Worm (Caenorhabditis elegans): ENCODE results near the gene cpar-1.
A peak's percentile ranks its signal among the peaks of the same experiment; 100 is the strongest.

The cpar-1 gene

DNA sequence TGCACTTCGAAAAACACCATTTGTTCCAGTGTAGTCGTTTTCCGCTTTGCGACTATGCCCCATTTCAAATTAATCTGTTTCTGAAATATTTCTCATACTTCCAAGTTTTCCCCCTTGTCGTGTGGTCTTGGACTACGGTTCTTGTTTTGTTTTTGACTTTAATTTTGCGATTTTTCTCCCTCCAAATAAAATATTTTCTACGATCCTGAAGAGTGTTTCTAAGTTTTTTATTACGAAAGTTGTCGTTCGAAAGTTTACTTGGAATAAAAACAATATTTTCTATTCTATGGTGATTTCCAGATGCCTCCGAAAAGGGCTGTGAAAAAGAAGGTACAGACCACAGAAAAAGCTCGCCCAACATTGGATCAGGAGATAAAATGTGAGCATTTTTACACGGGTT, 34.0 kb downstream of the cpar-1 start, which contains the start of gene tag-342:
Gene tag-342, plus strand, starts transcription at position 301 of the 400 bp plus-strand sequence.
- TF ChIP-seq ceh-16 (tag; optimal IDR thresholded peaks at IDR 0.05) (no peak), nhr-10 (tag; optimal IDR thresholded peaks at IDR 0.05) (no peak), ztf-11 (tag; optimal IDR thresholded peaks at IDR 0.05) (no peak), peb-1 (tag; optimal IDR thresholded peaks at IDR 0.05) (no peak)

DNA sequence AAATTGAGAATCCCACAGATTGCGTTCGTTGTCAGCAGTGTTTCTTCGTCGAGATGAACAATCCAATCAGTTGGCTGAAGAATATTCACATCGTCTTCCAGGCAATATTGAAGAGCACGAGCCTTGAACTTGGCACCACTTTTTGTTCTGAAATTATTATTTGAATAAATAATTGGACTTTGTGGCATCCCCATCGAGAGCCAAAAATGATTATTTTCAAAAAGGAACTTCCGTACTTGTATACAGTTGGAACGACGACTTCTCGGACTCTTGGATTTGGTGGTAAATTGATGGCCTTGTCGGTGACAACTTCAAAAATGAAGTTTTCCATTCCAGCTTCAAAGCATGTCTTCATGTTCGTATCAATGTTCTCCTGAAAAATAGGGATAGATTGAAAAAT, 38.1 kb downstream of the cpar-1 start:
- TF ChIP-seq crh-2 (tag; optimal IDR thresholded peaks at IDR 0.05) (no peak), lin-39 (tag; optimal IDR thresholded peaks at IDR 0.05) (no peak), mdl-1 (tag; optimal IDR thresholded peaks at IDR 0.05) (no peak), dmd-4 (tag; optimal IDR thresholded peaks at IDR 0.05) (no peak), elt-1 (tag; optimal IDR thresholded peaks at IDR 0.05) (no peak), nhr-237 (tag; optimal IDR thresholded peaks at IDR 0.05) (no peak), nhr-129 (tag; optimal IDR thresholded peaks at IDR 0.05) (no peak), unc-55 (GFP tag; optimal IDR thresholded peaks at IDR 0.05) (no peak), lsy-2 (tag; optimal IDR thresholded peaks at IDR 0.05) (no peak), aly-2 (tag; optimal IDR thresholded peaks at IDR 0.05) (no peak), ztf-11 (tag; optimal IDR thresholded peaks at IDR 0.05) (no peak), snpc-4 (tag; optimal IDR thresholded peaks at IDR 0.05) (no peak)

DNA sequence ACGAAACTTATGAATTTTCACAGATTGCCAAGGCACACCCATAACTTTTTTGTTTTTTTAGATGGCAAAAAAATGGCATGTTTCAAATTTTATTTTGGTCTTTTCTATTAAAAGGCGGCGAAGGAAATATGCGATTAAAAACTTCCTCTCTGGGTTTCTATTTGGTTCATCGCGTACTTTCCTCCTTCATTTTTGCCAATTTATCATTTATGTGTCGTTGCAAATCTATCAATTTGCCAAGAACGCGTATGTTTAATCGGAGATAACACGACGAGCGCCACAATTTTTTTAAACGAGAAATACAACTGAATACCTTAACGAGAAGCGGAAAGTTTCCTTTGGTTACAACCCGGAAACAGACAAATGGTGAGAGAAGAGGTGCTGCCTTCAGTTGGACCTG, 38.6 kb downstream of the cpar-1 start:
- TF ChIP-seq fos-1 (tag; optimal IDR thresholded peaks at IDR 0.05), result peak; percentile 63
- no peak for TF ChIP-seq lin-39 (tag; optimal IDR thresholded peaks at IDR 0.05)

DNA sequence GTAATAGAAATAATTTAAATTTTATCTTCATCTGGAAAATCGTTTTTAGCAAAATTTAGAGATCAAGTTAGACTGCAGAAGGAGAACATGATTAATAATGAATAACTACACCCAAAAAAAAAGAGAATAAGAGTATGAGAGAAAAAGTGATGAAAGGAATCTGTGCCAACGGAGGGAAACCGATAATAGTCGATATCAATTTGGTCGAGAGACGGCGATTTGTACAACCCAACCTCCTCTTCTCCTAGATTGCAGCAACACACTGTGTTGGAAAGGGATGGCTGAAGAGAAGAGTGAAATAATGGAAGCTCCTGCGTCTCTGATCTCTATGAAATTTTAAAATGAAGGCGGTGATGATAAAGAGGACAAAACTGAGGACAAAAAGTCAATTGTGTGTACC, 40.6 kb downstream of the cpar-1 start:
- no peak for TF ChIP-seq ZK546.5 (tag; optimal IDR thresholded peaks at IDR 0.05)
- TF ChIP-seq mdl-1 (tag; optimal IDR thresholded peaks at IDR 0.05), result no peak
- TF ChIP-seq skn-1 (tag; optimal IDR thresholded peaks at IDR 0.05), result no peak
- no peak for TF ChIP-seq lin-39 (tag; optimal IDR thresholded peaks at IDR 0.05)
- no peak for TF ChIP-seq mbf-1 (tag; optimal IDR thresholded peaks at IDR 0.05)
- TF ChIP-seq gmeb-1 (tag; optimal IDR thresholded peaks at IDR 0.05), result no peak
- no peak for TF ChIP-seq nhr-23 (tag; optimal IDR thresholded peaks at IDR 0.05)
- no peak for TF ChIP-seq sem-4 (tag; optimal IDR thresholded peaks at IDR 0.05)
- TF ChIP-seq lin-11 (tag; optimal IDR thresholded peaks at IDR 0.05), result no peak
- TF ChIP-seq snpc-4 (tag; optimal IDR thresholded peaks at IDR 0.05), result no peak
- no peak for TF ChIP-seq C34F6.9 (tag; optimal IDR thresholded peaks at IDR 0.05)
- TF ChIP-seq blmp-1 (tag; optimal IDR thresholded peaks at IDR 0.05; ENCODE audit: insufficient read depth), result no peak
- TF ChIP-seq nhr-237 (tag; optimal IDR thresholded peaks at IDR 0.05), result no peak
- TF ChIP-seq nhr-10 (tag; optimal IDR thresholded peaks at IDR 0.05), result no peak
- TF ChIP-seq egl-27 (tag; optimal IDR thresholded peaks at IDR 0.05), result no peak
- TF ChIP-seq ama-1 (optimal IDR thresholded peaks at IDR 0.05), result no peak
- no peak for TF ChIP-seq nhr-129 (tag; optimal IDR thresholded peaks at IDR 0.05)
- TF ChIP-seq sma-3 (GFP tag; optimal IDR thresholded peaks at IDR 0.05), result peak; percentile 47
- peak; percentile 48 for TF ChIP-seq crh-2 (tag; optimal IDR thresholded peaks at IDR 0.05)
- no peak for TF ChIP-seq unc-39 (tag; optimal IDR thresholded peaks at IDR 0.05)
- peak; percentile 21 for TF ChIP-seq sma-9 (GFP tag; optimal IDR thresholded peaks at IDR 0.05)
- TF ChIP-seq sma-9 (tag; optimal IDR thresholded peaks at IDR 0.05), result no peak
- no peak for TF ChIP-seq R02D3.7 (tag; optimal IDR thresholded peaks at IDR 0.05)
- no peak for TF ChIP-seq aly-2 (tag; optimal IDR thresholded peaks at IDR 0.05)
- TF ChIP-seq zag-1 (tag; optimal IDR thresholded peaks at IDR 0.05), result no peak
- TF ChIP-seq nhr-77 (tag; optimal IDR thresholded peaks at IDR 0.05), result no peak
- TF ChIP-seq mab-5 (tag; optimal IDR thresholded peaks at IDR 0.05), result no peak
- TF ChIP-seq lsy-2 (tag; optimal IDR thresholded peaks at IDR 0.05), result no peak
- peak; percentile 91 for TF ChIP-seq fos-1 (tag; optimal IDR thresholded peaks at IDR 0.05)

DNA sequence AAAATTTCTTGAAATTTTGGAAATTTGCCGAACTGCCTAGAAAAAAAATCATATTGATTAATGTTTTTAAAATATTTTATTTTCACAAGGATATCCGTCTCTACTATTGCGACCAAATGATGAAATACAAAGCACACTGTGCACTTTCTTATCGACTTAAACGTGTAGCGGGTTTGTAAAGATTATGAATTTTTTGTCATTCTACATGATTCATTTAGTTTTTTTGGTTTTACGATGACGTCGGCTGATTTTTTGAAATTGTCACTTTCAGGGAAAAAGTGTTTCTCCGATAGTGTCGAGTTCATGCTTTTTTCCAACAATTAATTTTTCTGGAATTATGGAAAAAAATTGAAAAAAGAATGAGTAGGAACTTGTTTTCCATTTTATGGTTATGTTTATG, 42.7 kb downstream of the cpar-1 start:
- TF ChIP-seq nhr-21 (tag; optimal IDR thresholded peaks at IDR 0.05), result no peak
- TF ChIP-seq blmp-1 (tag; optimal IDR thresholded peaks at IDR 0.05; ENCODE audit: insufficient read depth), result no peak
- peak; percentile 81 for TF ChIP-seq fos-1 (tag; optimal IDR thresholded peaks at IDR 0.05)
- TF ChIP-seq sem-4 (tag; optimal IDR thresholded peaks at IDR 0.05), result no peak

Measured in whole organism, L2 larva.